Fruit fly (Drosophila melanogaster): ENCODE data around the gene CG17896.

Gene CG17896

dm6 chrX:521683-522082, 28.4 kb upstream of the CG17896 start (continued):
- TF ChIP-seq CG14441 (GFP tag; IDR thresholded peaks at IDR 0.05) (0 out of 2 replicates have a peak, but pooled peaks have one; percentile 8), CG12236 (GFP tag; optimal IDR thresholded peaks at IDR 0.05) (no peak), CG12155 (GFP tag; optimal IDR thresholded peaks at IDR 0.05) (no peak), CG17385 (GFP tag; optimal IDR thresholded peaks at IDR 0.05) (peak; percentile 18), Bgb (GFP tag; IDR thresholded peaks at IDR 0.05; ENCODE audit: partially characterized antibody) (peak; percentile 29; the same call in 1 of the 2 replicates), CG15269 (tag; optimal IDR thresholded peaks at IDR 0.05) (no peak), CG6254 (GFP tag; optimal IDR thresholded peaks at IDR 0.05) (peak; percentile 9), CG16813 (GFP tag; IDR thresholded peaks at IDR 0.05; ENCODE audit: partially characterized antibody) (peak; percentile 47; the same call in 2 of the 3 replicates), CG18764 (GFP tag; optimal IDR thresholded peaks at IDR 0.05) (no peak), slou (GFP tag; optimal IDR thresholded peaks at IDR 0.05) (no peak), wdn (GFP tag; IDR thresholded peaks at IDR 0.05) (no peak), CG7928 (GFP tag; optimal IDR thresholded peaks at IDR 0.05) (no peak), CG5180 (GFP tag; optimal IDR thresholded peaks at IDR 0.05) (peak; percentile 14), ranshi (GFP tag; IDR thresholded peaks at IDR 0.05) (no peak), stwl (tag; optimal IDR thresholded peaks at IDR 0.05) (peak; percentile 14), CG17186 (GFP tag; optimal IDR thresholded peaks at IDR 0.05) (no peak), CG11723 (GFP tag; optimal IDR thresholded peaks at IDR 0.05) (no peak), HLH4C (GFP tag; IDR thresholded peaks at IDR 0.05; ENCODE audit: partially characterized antibody) (peak; percentile 55; the same call in 2 of the 3 replicates), luna (GFP tag; optimal IDR thresholded peaks at IDR 0.05) (no peak), sd (tag; optimal IDR thresholded peaks at IDR 0.05) (no peak), CG4617 (GFP tag; optimal IDR thresholded peaks at IDR 0.05; ENCODE audit: borderline replicate concordance) (no peak), inv (GFP tag; IDR thresholded peaks at IDR 0.05; ENCODE audit: partially characterized antibody) (no peak), bbx (GFP tag; IDR thresholded peaks at IDR 0.05; ENCODE audit: partially characterized antibody) (peak; percentile 38; the same call in 1 of the 2 replicates), CG13287 (GFP tag; IDR thresholded peaks at IDR 0.05; ENCODE audit: partially characterized antibody) (peak; percentile 43), insv (GFP tag; optimal IDR thresholded peaks at IDR 0.05) (no peak), grn (GFP tag; optimal IDR thresholded peaks at IDR 0.05) (peak; percentile 44), ssp (GFP tag; IDR thresholded peaks at IDR 0.05) (no peak), ttk (GFP tag; IDR thresholded peaks at IDR 0.05) (no peak), unc-4 (GFP tag; IDR thresholded peaks at IDR 0.05; ENCODE audit: partially characterized antibody) (peak; percentile 47; the same call in 1 of the 2 replicates), Sox100B (GFP tag; optimal IDR thresholded peaks at IDR 0.05) (no peak), Doc2 (GFP tag; IDR thresholded peaks at IDR 0.05) (no peak), CG31365 (tag; optimal IDR thresholded peaks at IDR 0.05) (no peak), slp2 (GFP tag; optimal IDR thresholded peaks at IDR 0.05) (no peak), zf30C (GFP tag; optimal IDR thresholded peaks at IDR 0.05) (no peak), eyg (GFP tag; optimal IDR thresholded peaks at IDR 0.05) (no peak), repo (GFP tag; optimal IDR thresholded peaks at IDR 0.05) (no peak), da (GFP tag; optimal IDR thresholded peaks at IDR 0.05) (no peak), emc (GFP tag; optimal IDR thresholded peaks at IDR 0.05) (no peak), CG13894 (tag; optimal IDR thresholded peaks at IDR 0.05) (peak; percentile 2), eve (GFP tag; optimal IDR thresholded peaks at IDR 0.05) (peak in 1 of 2 experiments; percentile 78), Bteb2 (GFP tag; optimal IDR thresholded peaks at IDR 0.05) (no peak), cg (GFP tag; optimal IDR thresholded peaks at IDR 0.05) (peak; percentile 12), CG2129 (GFP tag; IDR thresholded peaks at IDR 0.05; ENCODE audit: partially characterized antibody) (peak; percentile 28; the same call in 1 of the 2 replicates), Poxn (GFP tag; IDR thresholded peaks at IDR 0.05) (no peak), Hr78 (GFP tag; optimal IDR thresholded peaks at IDR 0.05) (no peak), vvl (GFP tag; IDR thresholded peaks at IDR 0.05) (no peak), Camta (GFP tag; optimal IDR thresholded peaks at IDR 0.05) (no peak), CG15514 (GFP tag; optimal IDR thresholded peaks at IDR 0.05) (peak; percentile 51), CG2712 (tag; optimal IDR thresholded peaks at IDR 0.05) (no peak), B-H1 (GFP tag; IDR thresholded peaks at IDR 0.05) (no peak)

All from whole organism, embryonic.